Worm (Caenorhabditis elegans) whole organism, early embryonic: ENCODE results near the gene srbc-44.

Experiments used
- B0310.2 ChIP-seq: sonication (generic microtip); optimal IDR thresholded peaks from 2 replicates; lab custom pipeline; 2016; ENCODE audit warnings: mild to moderate bottlenecking, missing genetic modification characterization, missing compliant biosample characterization
- F13C5.2 ChIP-seq: sonication (generic microtip); optimal IDR thresholded peaks from 2 replicates; lab custom pipeline; 2017; ENCODE audit warnings: mild to moderate bottlenecking, missing genetic modification characterization, inconsistent platforms, missing compliant biosample characterization
- aly-1 ChIP-seq: sonication (generic microtip); optimal IDR thresholded peaks from 2 replicates; lab custom pipeline; 2016; ENCODE audit warnings: missing genetic modification characterization, missing compliant biosample characterization
- ama-1 ChIP-seq: fragments of 150-350 bp; optimal IDR thresholded peaks from 2 replicates; lab custom pipeline; 2014
- ceh-13 ChIP-seq: fragments of 200-800 bp; sonication (Bioruptor generic); optimal IDR thresholded peaks from 2 replicates; lab custom pipeline; 2018; ENCODE audit warnings: mild to moderate bottlenecking, missing genetic modification characterization, missing compliant biosample characterization
- ceh-36 ChIP-seq: sonication (generic microtip); optimal IDR thresholded peaks from 2 replicates; lab custom pipeline; 2016; ENCODE audit warnings: missing genetic modification characterization, inconsistent platforms, missing compliant biosample characterization
- ets-7 ChIP-seq: sonication (generic microtip); optimal IDR thresholded peaks from 2 replicates; lab custom pipeline; 2016; ENCODE audit warnings: missing genotype, missing genetic modification characterization, missing compliant biosample characterization
- flt-1 ChIP-seq: fragments of 200-800 bp; sonication (Bioruptor generic); IDR thresholded peaks from 2 replicates; pipeline ENCODE4 v1.3.6; 2022; ENCODE audit warnings: missing genetic modification characterization, missing compliant biosample characterization
- hmbx-1 ChIP-seq: sonication (generic microtip); optimal IDR thresholded peaks from 2 replicates; lab custom pipeline; 2016; ENCODE audit warnings: mild to moderate bottlenecking, missing genetic modification characterization, missing compliant biosample characterization
- hmg-4 ChIP-seq: fragments of 200-800 bp; sonication (Bioruptor generic); optimal IDR thresholded peaks from 2 replicates; lab custom pipeline; 2018; ENCODE audit warnings: mild to moderate bottlenecking, missing genetic modification characterization, missing compliant biosample characterization
- hnd-1 ChIP-seq: sonication (generic microtip); optimal IDR thresholded peaks from 2 replicates; lab custom pipeline; 2016; ENCODE audit warnings: missing genetic modification characterization, missing compliant biosample characterization
- pes-1 ChIP-seq: fragments of 200-800 bp; sonication (Bioruptor generic); IDR thresholded peaks from 2 replicates; pipeline ENCODE4 v1.3.6; 2022; ENCODE audit warnings: missing genetic modification reagents, missing genetic modification characterization, missing compliant biosample characterization
- scrt-1 ChIP-seq: fragments of 200-800 bp; sonication (Bioruptor generic); IDR thresholded peaks from 2 replicates; pipeline ENCODE4 v1.3.6; 2022; ENCODE audit warnings: missing genetic modification characterization, missing compliant biosample characterization
- sea-1 ChIP-seq: fragments of 200-800 bp; sonication (Bioruptor generic); conservative IDR thresholded peaks from 2 replicates; pipeline ENCODE4 v1.3.6; 2022; ENCODE audit warnings: missing genetic modification characterization, missing compliant biosample characterization
- tbx-11 ChIP-seq: fragments of 200-800 bp; sonication (Bioruptor generic); IDR thresholded peaks from 2 replicates; pipeline ENCODE4 v1.3.6; 2022; ENCODE audit warnings: missing genetic modification characterization, missing compliant biosample characterization
- tbx-37 ChIP-seq: fragments of 200-800 bp; sonication (Bioruptor generic); conservative IDR thresholded peaks from 2 replicates; pipeline ENCODE4 v1.3.6; 2022; ENCODE audit warnings: missing genetic modification reagents, missing genetic modification characterization, missing compliant biosample characterization
- tra-4 ChIP-seq: sonication (generic microtip); optimal IDR thresholded peaks from 2 replicates; lab custom pipeline; 2017; ENCODE audit warnings: missing genetic modification characterization, missing compliant biosample characterization

srbc-44 gene

DNA sequence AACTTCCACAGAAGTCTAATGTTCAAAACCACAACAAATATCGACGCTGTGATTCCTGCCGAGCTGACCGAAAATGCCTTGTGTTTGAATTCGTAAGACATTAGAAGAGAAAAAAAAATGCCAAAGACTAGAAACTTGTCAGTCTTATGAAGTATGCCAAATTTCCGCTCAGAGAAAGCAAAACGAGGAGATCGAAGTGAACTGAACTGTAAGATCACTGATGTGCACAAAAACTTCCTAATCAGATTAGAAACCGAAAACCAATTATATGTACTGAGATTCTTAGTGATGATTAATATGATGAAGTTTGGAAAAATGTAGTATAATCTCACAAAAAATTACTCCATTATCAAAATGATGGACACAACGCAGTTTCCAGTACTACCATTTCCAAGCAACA, at the start of gene srbc-44:
Gene srbc-44, minus strand, starts transcription at position 101 of the 400 bp plus-strand sequence.
- no peak for TF ChIP-seq B0310.2 (tag; lab: Kevin White, UChicago)
- no peak for TF ChIP-seq sea-1 (GFP tag; lab: Robert Waterston, UW)
- no peak for TF ChIP-seq tbx-37 (GFP tag; lab: Robert Waterston, UW)
- no peak for TF ChIP-seq aly-1 (tag; lab: Kevin White, UChicago)
- no peak for TF ChIP-seq ceh-13 (GFP tag; lab: Kevin White, UChicago)
- no peak for TF ChIP-seq ets-7 (tag; lab: Kevin White, UChicago)
- TF ChIP-seq hnd-1 (tag; lab: Kevin White, UChicago), result no peak
- no peak for TF ChIP-seq F13C5.2 (tag; lab: Kevin White, UChicago)
- TF ChIP-seq tbx-11, result no peak

DNA sequence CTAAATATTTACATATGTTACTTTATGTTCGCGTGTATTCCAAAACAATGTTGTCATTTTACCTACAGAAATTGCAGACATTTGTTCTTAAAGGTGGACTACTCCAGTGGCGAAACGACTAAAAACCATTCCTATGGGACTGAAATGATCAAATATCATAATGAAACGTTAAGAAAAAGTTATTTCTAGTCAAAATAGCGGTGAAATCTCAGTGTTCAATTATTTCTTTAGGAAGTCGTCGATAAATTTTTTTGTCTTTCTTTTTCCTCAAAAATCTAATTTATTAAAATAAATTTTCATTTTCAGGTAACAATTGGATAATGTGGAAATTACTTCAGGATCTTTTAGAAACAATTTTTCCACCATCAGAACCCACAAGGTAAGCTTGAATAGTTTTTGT, 47.0 kb upstream of the srbc-44 start, which contains the start of gene C44H9.4:
Gene C44H9.4, plus strand, starts transcription at position 301 of the 400 bp plus-strand sequence.
- TF ChIP-seq sea-1 (GFP tag; lab: Robert Waterston, UW) (no peak), scrt-1 (GFP tag; lab: Robert Waterston, UW) (no peak), F13C5.2 (tag; lab: Kevin White, UChicago) (no peak), tra-4 (tag; lab: Kevin White, UChicago) (no peak), hmbx-1 (tag; lab: Kevin White, UChicago) (no peak), tbx-37 (GFP tag; lab: Robert Waterston, UW) (no peak), ama-1 (no peak), hnd-1 (tag; lab: Kevin White, UChicago) (no peak), pes-1 (GFP tag; lab: Robert Waterston, UW) (no peak), tbx-11 (no peak), hmg-4 (GFP tag; lab: Kevin White, UChicago) (no peak), ceh-36 (no peak), flt-1 (GFP tag; lab: Robert Waterston, UW) (no peak), aly-1 (tag; lab: Kevin White, UChicago) (no peak), ceh-13 (GFP tag; lab: Kevin White, UChicago) (no peak), ets-7 (tag; lab: Kevin White, UChicago) (no peak)

DNA sequence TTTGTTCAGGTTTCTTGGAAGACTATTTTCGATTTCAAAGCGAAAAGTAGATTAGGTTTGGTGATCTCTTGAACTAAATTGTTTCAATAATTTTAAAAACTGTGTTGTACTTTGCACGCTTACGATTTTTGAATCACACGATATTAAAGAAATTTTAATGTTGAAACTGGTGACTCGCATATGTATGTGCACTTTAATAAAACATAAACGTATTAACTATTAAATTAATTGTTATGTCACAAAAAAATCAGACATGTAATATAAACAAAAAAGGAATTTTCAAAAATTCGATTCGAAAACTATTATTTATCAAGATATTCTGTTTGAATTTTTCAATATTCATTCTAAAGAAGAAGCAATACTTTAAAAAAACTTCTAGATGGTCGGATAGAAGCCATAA, 38.9 kb upstream of the srbc-44 start, which contains the start of gene ugt-15:
Gene ugt-15, plus strand, starts transcription at position 301 of the 400 bp plus-strand sequence.
- TF ChIP-seq sea-1 (GFP tag; lab: Robert Waterston, UW) (no peak), pes-1 (GFP tag; lab: Robert Waterston, UW) (no peak), B0310.2 (tag; lab: Kevin White, UChicago) (no peak), ets-7 (tag; lab: Kevin White, UChicago) (no peak), hmg-4 (GFP tag; lab: Kevin White, UChicago) (no peak), hmbx-1 (tag; lab: Kevin White, UChicago) (no peak), ama-1 (no peak), tra-4 (tag; lab: Kevin White, UChicago) (no peak), ceh-13 (GFP tag; lab: Kevin White, UChicago) (no peak), F13C5.2 (tag; lab: Kevin White, UChicago) (no peak), hnd-1 (tag; lab: Kevin White, UChicago) (no peak), ceh-36 (no peak), tbx-11 (no peak), tbx-37 (GFP tag; lab: Robert Waterston, UW) (no peak), flt-1 (GFP tag; lab: Robert Waterston, UW) (no peak), aly-1 (tag; lab: Kevin White, UChicago) (no peak), scrt-1 (GFP tag; lab: Robert Waterston, UW) (no peak)

DNA sequence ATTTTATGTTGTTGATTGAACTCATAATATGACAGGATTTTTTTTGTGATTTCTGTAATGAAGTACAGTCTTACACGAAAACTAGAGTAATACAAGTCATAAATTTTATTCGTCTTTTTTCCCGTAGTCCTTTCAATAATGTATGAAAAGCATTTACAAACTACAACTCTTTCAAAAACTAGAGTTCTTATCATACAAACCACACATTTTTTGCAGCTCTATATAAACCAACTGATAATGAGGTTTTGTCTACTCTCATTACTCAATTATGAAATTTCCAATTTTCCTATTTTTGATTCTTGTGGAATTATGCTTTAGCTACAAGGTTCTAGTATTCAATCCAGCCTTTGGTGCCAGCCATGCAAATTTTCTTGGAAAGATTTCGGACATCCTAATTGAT, 36.4 kb upstream of the srbc-44 start, which contains the start of gene ugt-16:
Gene ugt-16, plus strand, starts transcription at position 248 of the 400 bp plus-strand sequence.
- no peak for TF ChIP-seq hnd-1 (tag; lab: Kevin White, UChicago)
- no peak for TF ChIP-seq ama-1
- no peak for TF ChIP-seq sea-1 (GFP tag; lab: Robert Waterston, UW)
- TF ChIP-seq tra-4 (tag; lab: Kevin White, UChicago), result no peak
- TF ChIP-seq pes-1 (GFP tag; lab: Robert Waterston, UW), result no peak
- no peak for TF ChIP-seq B0310.2 (tag; lab: Kevin White, UChicago)
- TF ChIP-seq flt-1 (GFP tag; lab: Robert Waterston, UW), result no peak
- no peak for TF ChIP-seq scrt-1 (GFP tag; lab: Robert Waterston, UW)
- TF ChIP-seq tbx-11, result no peak
- TF ChIP-seq ets-7 (tag; lab: Kevin White, UChicago), result no peak
- no peak for TF ChIP-seq ceh-36
- TF ChIP-seq F13C5.2 (tag; lab: Kevin White, UChicago), result no peak
- no peak for TF ChIP-seq hmbx-1 (tag; lab: Kevin White, UChicago)
- no peak for TF ChIP-seq ceh-13 (GFP tag; lab: Kevin White, UChicago)
- TF ChIP-seq hmg-4 (GFP tag; lab: Kevin White, UChicago), result no peak
- TF ChIP-seq tbx-37 (GFP tag; lab: Robert Waterston, UW), result no peak
- no peak for TF ChIP-seq aly-1 (tag; lab: Kevin White, UChicago)

DNA sequence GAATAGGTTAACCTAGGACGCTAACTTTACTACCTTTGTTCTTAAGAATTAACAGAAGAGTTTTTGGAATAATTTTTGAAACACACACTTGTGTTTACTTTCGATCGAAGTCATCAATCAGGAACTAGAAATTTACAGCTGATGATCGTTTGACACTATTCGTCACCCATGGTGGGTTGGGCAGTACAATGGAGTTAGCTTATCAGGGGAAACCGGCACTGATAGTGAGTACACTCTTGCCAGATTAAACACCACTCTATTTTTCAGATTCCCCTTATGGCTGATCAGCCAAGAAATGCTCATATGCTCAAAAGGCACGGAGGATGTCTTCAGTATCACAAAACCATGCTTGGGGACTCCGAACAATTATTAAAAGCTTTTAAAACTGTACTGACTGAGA, 33.7 kb upstream of the srbc-44 start:
- TF ChIP-seq hmg-4 (GFP tag; lab: Kevin White, UChicago), result no peak
- TF ChIP-seq pes-1 (GFP tag; lab: Robert Waterston, UW), result no peak
- TF ChIP-seq B0310.2 (tag; lab: Kevin White, UChicago), result no peak
- TF ChIP-seq scrt-1 (GFP tag; lab: Robert Waterston, UW), result no peak
- no peak for TF ChIP-seq hnd-1 (tag; lab: Kevin White, UChicago)
- TF ChIP-seq ets-7 (tag; lab: Kevin White, UChicago), result no peak
- TF ChIP-seq ama-1, result no peak

DNA sequence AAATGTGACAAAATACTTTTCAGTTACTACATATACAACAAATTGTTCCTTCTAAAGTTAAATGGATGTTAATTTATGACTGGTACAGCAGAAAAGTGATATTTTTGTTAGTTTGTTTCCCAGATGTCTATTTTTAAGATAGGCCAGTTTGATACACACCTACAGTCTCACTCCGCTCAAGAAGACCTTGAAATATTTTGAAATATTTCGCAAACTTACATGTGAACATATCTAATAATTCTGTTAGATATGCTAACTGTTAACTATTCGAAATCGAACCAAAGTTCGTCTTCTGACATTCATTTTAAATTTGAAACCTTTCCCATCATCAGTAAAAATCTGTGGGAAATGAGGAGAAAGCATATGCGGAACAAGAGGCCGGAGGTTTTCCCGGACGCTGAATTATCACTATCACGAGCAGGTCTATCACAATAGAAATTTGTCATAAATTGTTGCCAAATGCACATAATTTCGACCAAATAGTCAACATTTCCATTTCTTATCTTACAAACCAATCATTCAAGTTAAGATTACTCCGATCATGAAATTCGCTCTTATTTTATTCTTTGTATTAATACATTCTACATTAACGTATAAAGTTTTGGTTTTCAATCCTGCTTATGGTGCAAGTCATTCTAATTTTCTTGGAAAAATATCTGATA, 31.6 kb upstream of the srbc-44 start, which contains the start of the genes ZC443.4 and ugt-18:
Gene ZC443.4, minus strand, starts transcription at position 95 of the 662 bp plus-strand sequence.
Gene ugt-18, plus strand, starts transcription at position 469 of the 662 bp plus-strand sequence.
- no peak for TF ChIP-seq F13C5.2 (tag; lab: Kevin White, UChicago)
- TF ChIP-seq ets-7 (tag; lab: Kevin White, UChicago), result no peak
- TF ChIP-seq hmg-4 (GFP tag; lab: Kevin White, UChicago), result no peak
- no peak for TF ChIP-seq tra-4 (tag; lab: Kevin White, UChicago)
- no peak for TF ChIP-seq pes-1 (GFP tag; lab: Robert Waterston, UW)
- TF ChIP-seq ceh-13 (GFP tag; lab: Kevin White, UChicago), result no peak
- no peak for TF ChIP-seq hnd-1 (tag; lab: Kevin White, UChicago)
- TF ChIP-seq ceh-36, result no peak
- no peak for TF ChIP-seq tbx-37 (GFP tag; lab: Robert Waterston, UW)
- TF ChIP-seq hmbx-1 (tag; lab: Kevin White, UChicago), result no peak
- TF ChIP-seq ama-1, result no peak
- no peak for TF ChIP-seq B0310.2 (tag; lab: Kevin White, UChicago)
- no peak for TF ChIP-seq sea-1 (GFP tag; lab: Robert Waterston, UW)
- no peak for TF ChIP-seq tbx-11
- TF ChIP-seq scrt-1 (GFP tag; lab: Robert Waterston, UW), result no peak
- no peak for TF ChIP-seq aly-1 (tag; lab: Kevin White, UChicago)
- no peak for TF ChIP-seq flt-1 (GFP tag; lab: Robert Waterston, UW)
